Worm (Caenorhabditis elegans): ENCODE measurements around the gene F10C2.4.

F10C2.4 gene

ce11 chrV:12028151-12028550 is 13.2 kb upstream of the F10C2.4 start:
- no peak for TF ChIP-seq unc-62 (GFP tag; optimal IDR thresholded peaks at IDR 0.05)

DNA sequence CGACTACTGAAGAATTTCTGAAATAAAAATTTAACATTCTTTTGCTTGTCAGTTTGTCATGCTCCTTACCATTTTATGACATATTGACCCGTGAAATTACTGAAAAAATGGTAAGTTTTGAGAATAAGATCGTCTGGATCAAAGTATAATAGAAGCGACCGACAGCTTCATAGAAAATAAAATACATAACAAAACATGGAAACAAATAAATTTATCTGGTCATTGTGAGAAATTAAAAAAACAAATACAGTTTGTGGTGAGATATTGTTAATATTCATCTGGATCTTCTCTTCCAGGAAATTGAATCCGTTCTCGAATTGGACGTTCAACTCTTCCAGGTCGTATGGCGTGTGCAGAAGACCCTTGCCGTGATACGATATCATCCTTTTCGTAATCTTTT is 9.3 kb upstream of the F10C2.4 start, which contains the start of gene pkc-1:
pkc-1 (minus strand) TSS at position 101 of the 400 bp plus-strand sequence.
- TF ChIP-seq unc-62 (GFP tag; optimal IDR thresholded peaks at IDR 0.05) = no peak

- no peak for TF ChIP-seq unc-62 (GFP tag; optimal IDR thresholded peaks at IDR 0.05)
These were observed 7.5 kb upstream of the F10C2.4 start for ce11 chrV:12033841-12034240.

- TF ChIP-seq unc-62 (GFP tag; optimal IDR thresholded peaks at IDR 0.05) = no peak
These were observed 5.2 kb upstream of the F10C2.4 start for ce11 chrV:12036129-12036528.

- no peak for TF ChIP-seq unc-62 (GFP tag; optimal IDR thresholded peaks at IDR 0.05)
These were observed 3.5 kb upstream of the F10C2.4 start for ce11 chrV:12037889-12038288.

ce11 chrV:12038317-12038716 is 3.0 kb upstream of the F10C2.4 start:
- TF ChIP-seq unc-62 (GFP tag; optimal IDR thresholded peaks at IDR 0.05) = no peak

ce11 chrV:12038783-12039182 is 2.6 kb upstream of the F10C2.4 start:
- TF ChIP-seq unc-62 (GFP tag; optimal IDR thresholded peaks at IDR 0.05) = no peak

DNA sequence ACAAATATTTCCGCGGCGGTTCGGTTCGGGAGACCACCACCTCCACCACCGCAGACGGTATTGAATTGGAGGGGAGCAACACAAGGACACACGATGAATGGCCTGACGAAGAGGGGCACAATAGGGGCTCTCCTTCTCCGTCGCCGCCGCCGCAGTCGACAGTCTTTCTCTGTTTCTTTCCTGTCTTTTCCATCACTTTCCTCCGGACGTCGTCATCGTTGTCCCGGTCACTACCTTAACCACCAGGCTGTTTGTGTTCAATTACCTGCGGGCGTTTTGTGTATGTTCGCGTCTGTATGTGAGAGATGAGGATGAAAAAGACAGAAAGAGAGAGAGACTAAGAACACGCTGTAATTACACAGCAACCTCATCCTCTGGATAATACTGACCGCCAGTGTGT is 1.6 kb upstream of the F10C2.4 start:
- TF ChIP-seq unc-62 (GFP tag; optimal IDR thresholded peaks at IDR 0.05) = no peak

DNA sequence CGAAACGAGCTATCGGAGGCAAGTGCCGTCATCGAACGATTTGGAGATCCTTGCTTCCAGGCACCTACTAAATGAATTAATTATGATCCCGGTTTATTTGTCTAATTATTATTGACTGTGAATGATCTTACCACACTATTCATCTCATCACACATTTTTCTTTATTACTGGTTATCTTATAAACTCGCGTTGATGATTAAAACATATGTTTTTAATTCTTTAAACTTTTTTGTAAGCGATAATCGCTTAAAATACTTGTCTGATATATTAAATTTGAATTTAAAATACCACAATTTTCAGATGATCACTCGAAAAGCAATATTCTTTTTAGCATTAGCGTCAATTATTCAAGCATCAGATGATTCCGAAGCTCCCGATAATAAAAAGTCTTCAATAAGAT is 3.8 kb downstream of the F10C2.4 start, which contains the start of gene F10C2.5:
F10C2.5 (plus strand) TSS at position 301 of the 400 bp plus-strand sequence.
- TF ChIP-seq unc-62 (GFP tag; optimal IDR thresholded peaks at IDR 0.05) = no peak

DNA sequence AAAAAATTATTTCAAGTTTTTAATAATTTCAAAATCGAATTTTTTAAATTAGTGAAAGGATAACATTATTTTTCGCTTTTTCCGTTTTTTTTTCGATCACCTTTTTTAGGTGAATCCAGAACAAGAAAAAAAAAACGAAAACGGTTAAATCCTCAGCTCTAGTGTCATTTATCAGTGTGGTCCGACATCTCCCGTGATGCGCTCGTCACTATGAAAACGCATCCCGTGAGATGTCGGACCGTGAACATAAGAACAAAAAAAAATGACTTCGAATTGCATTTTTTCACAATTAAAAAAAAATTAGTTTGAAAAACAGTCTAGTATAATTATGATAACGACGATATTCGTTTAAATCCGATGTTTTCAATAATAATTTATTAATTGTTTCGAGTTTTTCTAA is 6.4 kb downstream of the F10C2.4 start:
- no peak for TF ChIP-seq unc-62 (GFP tag; optimal IDR thresholded peaks at IDR 0.05)

DNA sequence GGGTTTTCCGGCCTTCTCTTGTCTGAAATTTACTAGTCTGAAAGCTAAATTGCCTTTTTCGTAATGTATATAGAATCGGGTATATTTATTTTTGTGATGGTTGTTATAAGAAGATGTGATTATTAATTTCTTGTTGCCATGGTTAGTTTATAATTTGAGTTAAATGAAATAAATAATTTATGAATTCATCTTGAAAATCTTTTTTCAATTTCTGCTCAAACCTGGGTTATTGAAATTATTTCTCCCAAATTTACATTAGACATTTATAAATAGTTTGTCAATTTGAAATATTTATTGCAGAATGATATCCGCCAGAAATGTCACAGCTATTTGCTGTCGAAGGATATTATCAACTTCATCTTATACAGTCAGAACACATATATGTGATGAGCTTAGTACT is 7.1 kb downstream of the F10C2.4 start, which contains the start of gene dars-2:
dars-2 (plus strand) TSS at position 301 of the 400 bp plus-strand sequence.
- no peak for TF ChIP-seq unc-62 (GFP tag; optimal IDR thresholded peaks at IDR 0.05)

ce11 chrV:12053598-12053997 is 12.2 kb downstream of the F10C2.4 start, which contains the start of gene F10C2.7:
TSS of gene F10C2.7 (plus strand) at chrV:12053898.
- TF ChIP-seq unc-62 (GFP tag; optimal IDR thresholded peaks at IDR 0.05) = no peak

DNA sequence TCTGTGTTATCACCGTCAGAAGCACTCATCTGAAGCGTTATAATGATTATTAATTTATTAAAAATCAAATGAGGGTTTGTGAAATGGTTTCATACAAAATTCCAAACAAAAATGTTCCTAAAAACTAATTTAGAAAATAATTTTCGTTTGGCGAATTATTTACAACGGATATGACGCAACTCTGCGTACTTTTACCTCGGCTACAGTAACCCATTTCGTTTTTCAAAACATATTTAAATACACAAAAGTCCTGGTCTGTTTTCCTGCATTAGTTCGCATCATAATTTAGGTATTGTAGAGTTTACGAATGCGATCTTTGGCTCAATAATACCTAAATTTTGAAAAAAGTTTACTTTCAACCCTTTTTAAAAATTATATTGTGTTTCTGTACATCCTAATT is 18.4 kb downstream of the F10C2.4 start, which contains the start of gene R07B7.2:
R07B7.2 (minus strand) TSS at position 35 of the 400 bp plus-strand sequence.
- TF ChIP-seq unc-62 (GFP tag; optimal IDR thresholded peaks at IDR 0.05) = no peak

- no peak for TF ChIP-seq unc-62 (GFP tag; optimal IDR thresholded peaks at IDR 0.05)
These were observed 21.7 kb downstream of the F10C2.4 start, which contains the start of gene clh-6 for ce11 chrV:12063036-12063435. TSS of gene clh-6 (minus strand) at chrV:12063368.

DNA sequence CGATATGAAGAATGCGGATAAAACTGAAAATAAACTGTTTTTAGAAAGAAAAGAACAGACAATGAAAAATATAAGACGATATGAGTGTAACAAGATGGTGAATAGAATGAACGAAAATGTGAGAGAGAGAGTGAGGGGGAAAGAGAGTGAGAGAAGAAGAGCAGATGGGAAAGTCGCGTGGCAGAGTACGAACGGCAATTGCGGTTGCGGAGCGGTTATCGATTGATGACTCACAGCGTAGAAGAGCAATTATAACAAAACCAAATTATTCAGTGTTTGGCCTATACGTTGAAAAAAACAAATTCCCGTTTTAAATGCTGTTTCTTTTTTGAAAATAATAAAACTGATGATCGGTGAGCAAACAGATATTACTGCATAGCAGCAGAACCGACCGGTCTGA is 24.0 kb downstream of the F10C2.4 start, which contains the start of gene pqn-53:
pqn-53 (minus strand) TSS at position 23 of the 400 bp plus-strand sequence.
- no peak for TF ChIP-seq unc-62 (GFP tag; optimal IDR thresholded peaks at IDR 0.05)

DNA sequence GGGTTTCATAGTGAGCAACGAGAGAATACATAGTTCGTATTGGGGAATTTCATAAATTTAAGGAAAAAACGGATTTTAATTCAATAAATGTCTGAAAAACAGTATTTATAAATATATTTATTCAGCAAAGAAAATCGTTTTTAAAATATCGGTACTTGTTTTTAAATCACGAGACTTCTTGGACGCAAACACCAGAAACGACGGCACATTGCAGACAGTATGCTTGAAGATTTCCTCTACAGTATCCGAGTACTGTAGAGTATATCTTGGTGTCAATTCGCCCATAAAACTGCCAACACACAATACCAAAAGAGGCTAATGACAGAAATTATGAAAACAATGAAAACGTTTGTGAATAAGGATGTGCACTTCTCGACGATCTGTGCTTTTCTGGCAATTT is 24.5 kb downstream of the F10C2.4 start:
- no peak for TF ChIP-seq unc-62 (GFP tag; optimal IDR thresholded peaks at IDR 0.05)

ce11 chrV:12068437-12068836 is 27.1 kb downstream of the F10C2.4 start, which contains the start of gene kmo-2:
TSS of gene kmo-2 (minus strand) at chrV:12068537.
- TF ChIP-seq unc-62 (GFP tag; optimal IDR thresholded peaks at IDR 0.05) = no peak

DNA sequence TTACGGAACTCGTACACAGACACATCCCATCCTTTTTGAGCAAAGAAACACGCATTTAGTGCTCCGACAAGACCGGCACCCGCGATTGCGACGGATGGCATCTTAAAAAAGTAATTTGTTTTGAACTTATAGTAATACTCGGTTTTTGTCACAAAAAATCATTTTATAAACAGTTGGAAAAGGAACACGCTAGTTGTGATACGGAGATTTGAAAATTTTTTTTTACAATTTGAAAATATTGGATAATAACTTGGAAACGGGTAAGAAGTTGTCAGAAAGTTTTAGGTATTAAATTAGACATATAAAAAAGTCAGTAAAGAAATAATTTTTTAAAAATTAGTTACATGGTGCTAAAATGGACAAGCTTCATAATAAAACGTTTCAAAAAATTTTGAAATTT is 29.1 kb downstream of the F10C2.4 start, which contains the start of gene kmo-1:
kmo-1 (minus strand) TSS at position 101 of the 400 bp plus-strand sequence.
- no peak for TF ChIP-seq unc-62 (GFP tag; optimal IDR thresholded peaks at IDR 0.05)

Measured in whole organism, dauer.